Fruit fly (Drosophila melanogaster) whole organism, embryonic: ENCODE results near the gene MED22.
A peak's percentile ranks its signal among the peaks of the same experiment; 100 is the strongest.

ENCODE experiments used
- Antp ChIP-seq: fragments of 200-800 bp; sonication (Bioruptor generic); optimal IDR thresholded peaks from 3 replicates; lab custom pipeline; 2016; ENCODE audit warnings: missing biosample characterization, missing genetic modification characterization
- Bteb2 ChIP-seq: fragments of 200-800 bp; sonication (Bioruptor generic); optimal IDR thresholded peaks from 2 replicates; lab custom pipeline; 2016; ENCODE audit warnings: missing biosample characterization, missing genetic modification characterization
- CG11085 ChIP-seq: fragments of 200-800 bp; sonication (Bioruptor generic); IDR thresholded peaks from 2 replicates; pipeline ENCODE4 v1.3.6; 2022; ENCODE audit warnings: missing biosample characterization, missing genetic modification characterization
- CG12942 ChIP-seq: fragments of 200-800 bp; sonication (Bioruptor generic); optimal IDR thresholded peaks from 3 replicates; lab custom pipeline; 2016; ENCODE audit warnings: missing biosample characterization, missing genetic modification characterization
- CG13775 ChIP-seq: fragments of 200-800 bp; sonication (Bioruptor generic); optimal IDR thresholded peaks from 3 replicates; lab custom pipeline; 2017; ENCODE audit warnings: missing biosample characterization, mild to moderate bottlenecking, missing genetic modification characterization
- CG13894 ChIP-seq: fragments of 200-800 bp; sonication (Bioruptor generic); optimal IDR thresholded peaks from 3 replicates; lab custom pipeline; 2018; ENCODE audit warnings: missing biosample characterization, mild to moderate bottlenecking, missing genetic modification characterization, moderate library complexity
- CG14050 ChIP-seq: fragments of 200-800 bp; sonication (Bioruptor generic); IDR thresholded peaks from 3 replicates; pipeline ENCODE4 v1.3.6; 2022; ENCODE audit warnings: missing biosample characterization, missing genetic modification characterization
- CG1602 ChIP-seq: fragments of 200-800 bp; sonication (Bioruptor generic); optimal IDR thresholded peaks from 3 replicates; lab custom pipeline; 2016; ENCODE audit warnings: missing biosample characterization, missing genetic modification characterization
- CG16863 ChIP-seq: fragments of 200-800 bp; sonication (Bioruptor generic); optimal IDR thresholded peaks from 3 replicates; lab custom pipeline; 2016; ENCODE audit warnings: missing biosample characterization, missing genetic modification characterization
- CG17802 ChIP-seq: fragments of 200-800 bp; sonication (Bioruptor generic); optimal IDR thresholded peaks from 2 replicates; lab custom pipeline; 2018; ENCODE audit warnings: missing biosample characterization, mild to moderate bottlenecking, missing genetic modification characterization, moderate library complexity
- CG31388 ChIP-seq: fragments of 200-800 bp; sonication (Bioruptor generic); optimal IDR thresholded peaks from 2 replicates; lab custom pipeline; 2016; ENCODE audit warnings: missing biosample characterization, missing genetic modification characterization
- CG31441 ChIP-seq: fragments of 200-800 bp; sonication (Bioruptor generic); IDR thresholded peaks from 2 replicates; pipeline ENCODE4 v1.3.6; 2022; ENCODE audit warnings: missing biosample characterization, missing genetic modification characterization
- CG3995 ChIP-seq: fragments of 200-800 bp; sonication (Bioruptor generic); optimal IDR thresholded peaks from 3 replicates; lab custom pipeline; 2016; ENCODE audit warnings: missing biosample characterization, missing genetic modification characterization
- CG4360 ChIP-seq: fragments of 200-800 bp; sonication (Bioruptor generic); IDR thresholded peaks from 2 replicates; pipeline ENCODE4 v1.3.6; 2022; ENCODE audit warnings: missing biosample characterization, missing genetic modification characterization
- CG4730 ChIP-seq: fragments of 200-800 bp; sonication (Bioruptor generic); IDR thresholded peaks from 2 replicates; pipeline ENCODE4 v1.3.6; 2022; ENCODE audit warnings: missing biosample characterization, missing genetic modification characterization
- CG5245 ChIP-seq: fragments of 200-800 bp; sonication (Bioruptor generic); optimal IDR thresholded peaks from 3 replicates; lab custom pipeline; 2016; ENCODE audit warnings: missing biosample characterization, missing genetic modification characterization
- CG7839 ChIP-seq: fragments of 200-800 bp; sonication (Bioruptor generic); optimal IDR thresholded peaks from 3 replicates; lab custom pipeline; 2018; ENCODE audit warnings: missing biosample characterization, mild to moderate bottlenecking, missing genetic modification characterization, moderate library complexity
- CG8281 ChIP-seq: fragments of 200-800 bp; sonication (Bioruptor generic); optimal IDR thresholded peaks from 2 replicates; lab custom pipeline; 2018; ENCODE audit warnings: missing biosample characterization, mild to moderate bottlenecking, missing genetic modification characterization, moderate library complexity
- CG8924 ChIP-seq: fragments of 200-800 bp; optimal IDR thresholded peaks from 3 replicates; lab custom pipeline; 2019; ENCODE audit warnings: missing biosample characterization, mild to moderate bottlenecking, missing genetic modification characterization, moderate library complexity
- CG9609 ChIP-seq: fragments of 200-800 bp; sonication (Bioruptor generic); optimal IDR thresholded peaks from 3 replicates; lab custom pipeline; 2016; ENCODE audit warnings: missing biosample characterization, missing genetic modification characterization
- CG9727 ChIP-seq: fragments of 200-800 bp; sonication (Bioruptor generic); optimal IDR thresholded peaks from 3 replicates; lab custom pipeline; 2017; ENCODE audit warnings: missing biosample characterization, mild to moderate bottlenecking, missing genetic modification characterization
- CG9817 ChIP-seq: fragments of 200-800 bp; sonication (Bioruptor generic); optimal IDR thresholded peaks from 2 replicates; lab custom pipeline; 2018; ENCODE audit warnings: missing biosample characterization, mild to moderate bottlenecking, missing genetic modification characterization, moderate library complexity
- CoRest ChIP-seq: fragments of 200-800 bp; sonication (Bioruptor generic); optimal IDR thresholded peaks from 3 replicates; lab custom pipeline; 2018; ENCODE audit warnings: missing biosample characterization, mild to moderate bottlenecking, missing genetic modification characterization, moderate library complexity
- E2f2 ChIP-seq: fragments of 200-800 bp; sonication (Bioruptor generic); IDR thresholded peaks from 2 replicates; pipeline ENCODE4 v1.3.6; 2022; ENCODE audit warnings: missing biosample characterization, missing genetic modification characterization
- Fer3 ChIP-seq: fragments of 200-800 bp; sonication (Bioruptor generic); optimal IDR thresholded peaks from 2 replicates; lab custom pipeline; 2018; ENCODE audit warnings: missing biosample characterization, mild to moderate bottlenecking, missing genetic modification characterization, moderate library complexity
- HLH4C ChIP-seq: fragments of 200-800 bp; sonication (Bioruptor generic); IDR thresholded peaks from 3 replicates; pipeline ENCODE4 v1.3.6; 2022; ENCODE audit warnings: missing biosample characterization, missing genetic modification characterization; ENCODE audit not compliant: partially characterized antibody
- Hmx ChIP-seq: fragments of 200-800 bp; sonication (Bioruptor generic); optimal IDR thresholded peaks from 2 replicates; lab custom pipeline; 2016; ENCODE audit warnings: missing biosample characterization, missing genetic modification characterization
- Hr51 ChIP-seq, 2 experiments: fragments of 200-800 bp; sonication (Bioruptor generic); optimal IDR thresholded peaks; 2 replicates in 1 of 2; 3 replicates in 1 of 2; lab custom pipeline; 2016 to 2018; ENCODE audit warnings: missing biosample characterization in 2 of 2, missing genetic modification characterization in 2 of 2, mild to moderate bottlenecking in 1 of 2, moderate library complexity in 1 of 2
- NK7.1 ChIP-seq: fragments of 200-800 bp; sonication (Bioruptor generic); optimal IDR thresholded peaks from 3 replicates; lab custom pipeline; 2016; ENCODE audit warnings: missing biosample characterization, missing genetic modification characterization
- Poxn ChIP-seq: fragments of 200-800 bp; sonication (Bioruptor generic); IDR thresholded peaks from 2 replicates; pipeline ENCODE4 v1.3.6; 2022; ENCODE audit warnings: missing biosample characterization, missing genetic modification characterization
- Sox100B ChIP-seq: fragments of 200-800 bp; sonication (Bioruptor generic); optimal IDR thresholded peaks from 3 replicates; lab custom pipeline; 2018; ENCODE audit warnings: missing biosample characterization, mild to moderate bottlenecking, missing genetic modification characterization
- bowl ChIP-seq: fragments of 200-800 bp; sonication (Bioruptor generic); IDR thresholded peaks from 2 replicates; pipeline ENCODE4 v1.3.6; 2022; ENCODE audit warnings: missing biosample characterization, missing genetic modification characterization
- br ChIP-seq: fragments of >200 bp; optimal IDR thresholded peaks from 2 replicates; lab custom pipeline; 2017
- chif ChIP-seq, 2 experiments: fragments of 200-800 bp; sonication (Bioruptor generic); optimal IDR thresholded peaks; 3 replicates each; lab custom pipeline; 2016; ENCODE audit warnings: missing biosample characterization in 2 of 2, missing genetic modification characterization in 2 of 2
- danr ChIP-seq: fragments of 200-800 bp; sonication (Bioruptor generic); IDR thresholded peaks from 2 replicates; pipeline ENCODE4 v1.3.6; 2022; ENCODE audit warnings: missing biosample characterization, missing genetic modification characterization
- dmrt11E ChIP-seq: fragments of 200-800 bp; sonication (Bioruptor generic); optimal IDR thresholded peaks from 3 replicates; lab custom pipeline; 2018; ENCODE audit warnings: missing biosample characterization, mild to moderate bottlenecking, missing genetic modification characterization, moderate library complexity
- eve ChIP-seq, 2 experiments: fragments of >200 bp; optimal IDR thresholded peaks; 2 replicates each; lab custom pipeline; 2017; ENCODE audit warnings: missing biosample characterization in 2 of 2, missing genetic modification characterization in 2 of 2
- fu2 ChIP-seq: fragments of 200-800 bp; sonication (Bioruptor generic); optimal IDR thresholded peaks from 2 replicates; lab custom pipeline; 2016; ENCODE audit warnings: missing biosample characterization, missing genetic modification characterization
- hb ChIP-seq: fragments of 200-800 bp; sonication (Bioruptor generic); IDR thresholded peaks from 3 replicates; pipeline ENCODE4 v1.3.6; 2022; ENCODE audit warnings: missing biosample characterization, missing genetic modification characterization; ENCODE audit not compliant: partially characterized antibody
- nau ChIP-seq: fragments of 200-800 bp; sonication (Bioruptor generic); optimal IDR thresholded peaks from 3 replicates; lab custom pipeline; 2017; ENCODE audit warnings: missing biosample characterization, mild to moderate bottlenecking, missing genetic modification characterization, missing genetic modification reagents
- pho ChIP-seq: fragments of 200-800 bp; sonication (Bioruptor generic); optimal IDR thresholded peaks from 2 replicates; lab custom pipeline; 2016; ENCODE audit warnings: missing biosample characterization, missing genetic modification characterization
- phol ChIP-seq: fragments of 200-800 bp; sonication (Bioruptor generic); optimal IDR thresholded peaks from 3 replicates; lab custom pipeline; 2018; ENCODE audit warnings: missing biosample characterization, mild to moderate bottlenecking, missing genetic modification characterization, moderate library complexity
- ranshi ChIP-seq: fragments of 200-800 bp; sonication (Bioruptor generic); IDR thresholded peaks from 2 replicates; pipeline ENCODE4 v1.3.6; 2022; ENCODE audit warnings: missing biosample characterization, missing genetic modification characterization
- repo ChIP-seq: fragments of 200-800 bp; sonication (Bioruptor generic); optimal IDR thresholded peaks from 2 replicates; lab custom pipeline; 2016; ENCODE audit warnings: missing biosample characterization, missing genetic modification characterization
- seq ChIP-seq: fragments of 200-800 bp; sonication (Bioruptor generic); IDR thresholded peaks from 2 replicates; pipeline ENCODE4 v1.3.6; 2022; ENCODE audit warnings: missing biosample characterization, missing genetic modification characterization
- so ChIP-seq: fragments of 200-800 bp; sonication (Bioruptor generic); IDR thresholded peaks from 3 replicates; pipeline ENCODE4 v1.3.6; 2022; ENCODE audit warnings: missing biosample characterization, missing genetic modification characterization
- stc ChIP-seq: fragments of 200-800 bp; sonication (Bioruptor generic); IDR thresholded peaks from 2 replicates; pipeline ENCODE4 v1.3.6; 2022; ENCODE audit warnings: missing biosample characterization, missing genetic modification characterization
- tgo ChIP-seq: fragments of 200-800 bp; sonication (Bioruptor generic); IDR thresholded peaks from 3 replicates; pipeline ENCODE4 v1.3.6; 2022; ENCODE audit warnings: missing biosample characterization, missing genetic modification characterization
- toy ChIP-seq: fragments of 200-800 bp; sonication (Bioruptor generic); IDR thresholded peaks from 2 replicates; pipeline ENCODE4 v1.3.6; 2022; ENCODE audit warnings: missing biosample characterization, missing genetic modification characterization
- unpg ChIP-seq: fragments of 200-800 bp; sonication (Bioruptor generic); optimal IDR thresholded peaks from 3 replicates; lab custom pipeline; 2018; ENCODE audit warnings: missing biosample characterization, mild to moderate bottlenecking, missing genetic modification characterization, moderate library complexity
- zfh1 ChIP-seq: fragments of 200-800 bp; sonication (Bioruptor generic); IDR thresholded peaks from 3 replicates; pipeline ENCODE4 v1.3.6; 2022; ENCODE audit warnings: missing biosample characterization, missing genetic modification characterization

MED22 gene

dm6 chrX:955873-956272, 27.9 kb downstream of the MED22 start (continued):
- TF ChIP-seq HLH4C (GFP tag; lab: Robert Waterston, UW): no peak
- peak; percentile 11 for TF ChIP-seq CG9727 (GFP tag; lab: Kevin White, UChicago)
- no peak for TF ChIP-seq br (lab: Kevin White, UChicago)
- peak; percentile 65; the same call in 1 of the 2 replicates for TF ChIP-seq stc (GFP tag; lab: Robert Waterston, UW)
- TF ChIP-seq toy (GFP tag; lab: Robert Waterston, UW): no peak
- TF ChIP-seq CG11085 (GFP tag; lab: Robert Waterston, UW): peak; percentile 31; the same call in 1 of the 2 replicates
- TF ChIP-seq hb (GFP tag; lab: Robert Waterston, UW): no peak
- no peak for TF ChIP-seq dmrt11E
- peak; percentile 7 to 65 for TF ChIP-seq Hr51 (GFP tag; optimal IDR thresholded peaks at IDR 0.05; lab: Kevin White, UChicago)
- peak; percentile 62 for TF ChIP-seq CoRest (tag; lab: Kevin White, UChicago)
- TF ChIP-seq zfh1 (GFP tag; lab: Robert Waterston, UW): peak; percentile 63; the same call in 1 of the 3 replicates
- TF ChIP-seq CG3995: no peak
- peak; percentile 44 for TF ChIP-seq CG9817 (tag; lab: Kevin White, UChicago)
- peak; percentile 47 for TF ChIP-seq CG8924 (tag; lab: Kevin White, UChicago)
- TF ChIP-seq Poxn (GFP tag; lab: Robert Waterston, UW): no peak
- peak; percentile 18 for TF ChIP-seq nau
- TF ChIP-seq CG8281 (tag; lab: Kevin White, UChicago): peak; percentile 12
- peak; percentile 57 for TF ChIP-seq seq (GFP tag; lab: Robert Waterston, UW)
- TF ChIP-seq Hmx (GFP tag; lab: Kevin White, UChicago): no peak
- peak; percentile 69 for TF ChIP-seq Antp (GFP tag; lab: Kevin White, UChicago)
- TF ChIP-seq unpg (GFP tag; lab: Kevin White, UChicago): peak; percentile 61
- TF ChIP-seq CG12942 (GFP tag; lab: Kevin White, UChicago): peak; percentile 42
- peak; percentile 11 for TF ChIP-seq CG1602 (GFP tag; lab: Kevin White, UChicago)
- no peak for TF ChIP-seq CG31388
- peak; percentile 51; the same call in 1 of the 2 replicates for TF ChIP-seq CG4730
- peak; percentile 17 for TF ChIP-seq Sox100B (GFP tag; lab: Kevin White, UChicago)
- TF ChIP-seq CG17802 (tag; lab: Kevin White, UChicago): peak; percentile 24
- TF ChIP-seq E2f2 (GFP tag; lab: Robert Waterston, UW): 0 out of 2 replicates have a peak, but pooled peaks have one; percentile 13
- no peak for TF ChIP-seq Bteb2 (GFP tag; lab: Kevin White, UChicago)
- peak; percentile 2 for TF ChIP-seq repo (GFP tag; lab: Kevin White, UChicago)
- no peak for TF ChIP-seq bowl (GFP tag; lab: Robert Waterston, UW)
- TF ChIP-seq Fer3 (tag; lab: Kevin White, UChicago): peak; percentile 63
- 0 out of 3 replicates have a peak, but pooled peaks have one; percentile 21 for TF ChIP-seq so (GFP tag; lab: Robert Waterston, UW)
- TF ChIP-seq CG4360: peak; percentile 45; the same call in 1 of the 2 replicates
- TF ChIP-seq phol (tag; lab: Kevin White, UChicago): peak; percentile 62
- peak; percentile 30 for TF ChIP-seq pho (GFP tag; lab: Kevin White, UChicago)
- peak; percentile 35 for TF ChIP-seq CG16863
- peak; percentile 22 for TF ChIP-seq NK7.1
- peak; percentile 26 for TF ChIP-seq fu2 (GFP tag; lab: Kevin White, UChicago)
- no peak for TF ChIP-seq CG13775 (GFP tag; lab: Kevin White, UChicago)
- TF ChIP-seq CG13894 (tag; lab: Kevin White, UChicago): peak; percentile 12
- peak; percentile 55; the same call in 2 of the 3 replicates for TF ChIP-seq tgo (GFP tag; lab: Robert Waterston, UW)
- peak; percentile 59 for TF ChIP-seq ranshi (GFP tag; lab: Robert Waterston, UW)
- 0 out of 2 replicates have a peak, but pooled peaks have one; percentile 31 for TF ChIP-seq danr (GFP tag; lab: Robert Waterston, UW)
- peak; percentile 21; the same call in 1 of the 3 replicates for TF ChIP-seq CG14050 (GFP tag; lab: Robert Waterston, UW)
- peak; percentile 57 for TF ChIP-seq CG31441
- peak; percentile 29 for TF ChIP-seq CG5245 (GFP tag; lab: Kevin White, UChicago)
- TF ChIP-seq chif (GFP tag; optimal IDR thresholded peaks at IDR 0.05; lab: Kevin White, UChicago): peak; percentile 31 to 33
- peak; percentile 74 for TF ChIP-seq CG7839 (tag; lab: Kevin White, UChicago)
- peak in 1 of 2 experiments; percentile 71 for TF ChIP-seq eve (GFP tag; optimal IDR thresholded peaks at IDR 0.05; lab: Kevin White, UChicago)
- TF ChIP-seq CG9609 (GFP tag; lab: Kevin White, UChicago): peak; percentile 34
